Fruit fly (Drosophila melanogaster) whole organism: ENCODE measurements around the gene Tmem43.

Experiments used
- Dll ChIP-seq: fragments of >200 bp; optimal IDR thresholded peaks from 2 replicates; lab custom pipeline; 2017
- EcR ChIP-seq, 2 experiments: fragments of >200 bp; optimal IDR thresholded peaks; 2 replicates each; lab custom pipeline; 2017; ENCODE audit warnings: missing biosample characterization in 2 of 2, missing genetic modification characterization in 2 of 2, missing genetic modification reagents in 2 of 2
- pan ChIP-seq: fragments of >200 bp; optimal IDR thresholded peaks from 2 replicates; lab custom pipeline; 2017
- psq ChIP-seq: fragments of >200 bp; optimal IDR thresholded peaks from 2 replicates; lab custom pipeline; 2017
- usp ChIP-seq: fragments of >200 bp; optimal IDR thresholded peaks from 2 replicates; lab custom pipeline; 2017; ENCODE audit warnings: missing biosample characterization, missing genetic modification characterization, mixed read lengths

DNA sequence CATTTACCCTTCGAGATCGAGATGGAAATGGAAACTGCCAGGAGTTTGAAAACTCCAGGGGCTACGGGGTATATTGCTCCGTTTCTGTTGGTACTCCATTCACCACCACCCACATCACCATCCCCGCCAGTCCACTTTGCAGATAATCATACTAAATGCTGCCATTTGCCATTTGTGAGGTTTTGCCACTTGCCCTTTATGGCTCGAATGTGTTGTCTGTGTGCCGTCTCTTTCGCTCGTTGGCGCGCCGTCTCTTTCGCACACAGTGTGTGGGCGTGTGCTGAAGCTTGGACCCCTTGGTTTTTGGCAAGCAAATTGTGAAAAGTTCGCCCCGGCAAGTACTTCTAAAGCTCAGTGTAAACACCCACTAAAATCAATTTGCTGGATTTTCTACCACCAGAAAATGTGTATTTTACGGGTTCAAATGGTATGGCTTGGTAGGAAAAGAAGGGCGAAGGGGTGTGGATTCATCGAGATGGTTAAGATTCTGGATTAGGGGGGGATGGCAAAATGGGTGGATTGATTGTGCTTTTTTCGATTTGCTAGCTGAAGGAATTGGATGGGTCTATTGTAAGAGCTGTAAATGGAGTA lies 43.8 kb upstream of the Tmem43 start:
- TF ChIP-seq pan (no peak), EcR (GFP tag; optimal IDR thresholded peaks at IDR 0.05; lab: Kevin White, UChicago) (no peak), psq (lab: Kevin White, UChicago) (no peak), usp (GFP tag; lab: Kevin White, UChicago) (no peak), Dll (no peak)
